Worm (Caenorhabditis elegans) whole organism, L1 larva: ENCODE measurements around the gene clec-32.
A peak's percentile ranks its signal among the peaks of the same experiment; 100 is the strongest.

Source experiments
- C04F5.9 ChIP-seq: sonication (generic microtip); optimal IDR thresholded peaks from 2 replicates; lab custom pipeline; 2016; ENCODE audit warnings: missing genetic modification characterization, missing compliant biosample characterization
- F16B12.6 ChIP-seq: fragments of 150-350 bp; optimal IDR thresholded peaks from 2 replicates; lab custom pipeline; 2014; ENCODE audit warnings: missing biosample characterization, missing genetic modification characterization
- alr-1 ChIP-seq: fragments of 200-800 bp; sonication (Bioruptor generic); optimal IDR thresholded peaks from 2 replicates; lab custom pipeline; 2018; ENCODE audit warnings: borderline replicate concordance, mild to moderate bottlenecking, missing genetic modification characterization, missing compliant biosample characterization
- aly-2 ChIP-seq: fragments of 150-350 bp; optimal IDR thresholded peaks from 2 replicates; lab custom pipeline; 2014; ENCODE audit warnings: missing biosample characterization, missing genetic modification characterization
- ceh-63 ChIP-seq: fragments of 200-800 bp; sonication (Bioruptor generic); optimal IDR thresholded peaks from 2 replicates; lab custom pipeline; 2018; ENCODE audit warnings: mild to moderate bottlenecking, missing genetic modification characterization, missing compliant biosample characterization
- ceh-8 ChIP-seq: fragments of 200-800 bp; sonication (Bioruptor generic); optimal IDR thresholded peaks from 2 replicates; lab custom pipeline; 2018; ENCODE audit warnings: mild to moderate bottlenecking, missing genetic modification characterization, moderate library complexity, missing compliant biosample characterization
- ceh-82 ChIP-seq, 3 experiments: fragments of 150-350 bp in 1 of 3; sonication (generic microtip) in 2 of 3; optimal IDR thresholded peaks; 2 replicates each; lab custom pipeline; 2014 to 2017; ENCODE audit warnings: missing biosample characterization in 3 of 3, missing genetic modification characterization in 3 of 3
- ceh-90 ChIP-seq: sonication (generic microtip); optimal IDR thresholded peaks from 2 replicates; lab custom pipeline; 2016; ENCODE audit warnings: missing genetic modification characterization, missing compliant biosample characterization
- ces-1 ChIP-seq: fragments of 150-350 bp; optimal IDR thresholded peaks from 2 replicates; lab custom pipeline; 2014; ENCODE audit warnings: missing biosample characterization, missing genetic modification reagents, missing genetic modification characterization
- dpl-1 ChIP-seq, 3 experiments: fragments of 150-350 bp in 2 of 3; sonication (generic microtip) in 1 of 3; optimal IDR thresholded peaks; 2 replicates each; lab custom pipeline; 2014 to 2017; ENCODE audit warnings: missing biosample characterization in 3 of 3, missing genetic modification characterization in 3 of 3, missing genetic modification reagents in 3 of 3
- dsc-1 ChIP-seq: sonication (generic microtip); optimal IDR thresholded peaks from 2 replicates; lab custom pipeline; 2016; ENCODE audit warnings: mild to moderate bottlenecking, missing genetic modification characterization, missing compliant biosample characterization
- efl-1 ChIP-seq, 4 experiments: fragments of 150-350 bp; optimal IDR thresholded peaks in 3 of 4; peaks in 1 of 4; 1 replicate in 1 of 4; 2 replicates in 3 of 4; lab custom pipeline; 2014; ENCODE audit warnings: missing biosample characterization in 2 of 4, missing genetic modification characterization in 2 of 4, missing genetic modification reagents in 2 of 4
- egl-13 ChIP-seq: sonication (generic microtip); optimal IDR thresholded peaks from 2 replicates; lab custom pipeline; 2016; ENCODE audit warnings: missing genotype, missing genetic modification reagents, missing genetic modification characterization, missing compliant biosample characterization
- elt-2 ChIP-seq: sonication (generic microtip); optimal IDR thresholded peaks from 2 replicates; lab custom pipeline; 2016; ENCODE audit warnings: missing genetic modification characterization, mild to moderate bottlenecking, inconsistent platforms, missing compliant biosample characterization, missing genetic modification reagents
- elt-3 ChIP-seq, 6 experiments: fragments of 150-350 bp in 1 of 6; sonication (generic microtip); optimal IDR thresholded peaks; 2 replicates each; lab custom pipeline; 2017 to 2018; ENCODE audit warnings: missing biosample characterization in 6 of 6, missing genetic modification characterization in 6 of 6, inconsistent platforms in 1 of 6
- fkh-8 ChIP-seq: sonication (generic microtip); optimal IDR thresholded peaks from 2 replicates; lab custom pipeline; 2016; ENCODE audit warnings: mild to moderate bottlenecking, missing genetic modification characterization, missing compliant biosample characterization
- hlh-4 ChIP-seq: sonication (generic microtip); optimal IDR thresholded peaks from 2 replicates; lab custom pipeline; 2016; ENCODE audit warnings: mild to moderate bottlenecking, missing genetic modification characterization, missing compliant biosample characterization
- hpl-2 ChIP-seq: fragments of 150-350 bp; optimal IDR thresholded peaks from 2 replicates; lab custom pipeline; 2014; ENCODE audit warnings: missing biosample characterization, missing genetic modification reagents, missing genetic modification characterization
- jun-1 ChIP-seq: fragments of 150-350 bp; optimal IDR thresholded peaks from 2 replicates; lab custom pipeline; 2014; ENCODE audit warnings: missing biosample characterization, missing genetic modification reagents, missing genetic modification characterization
- lin-13 ChIP-seq: fragments of 150-350 bp; optimal IDR thresholded peaks from 2 replicates; lab custom pipeline; 2014; ENCODE audit warnings: missing biosample characterization, missing genetic modification reagents, missing genetic modification characterization
- lin-14 ChIP-seq: fragments of 200-800 bp; sonication (Bioruptor generic); optimal IDR thresholded peaks from 2 replicates; lab custom pipeline; 2018; ENCODE audit warnings: mild to moderate bottlenecking, missing genetic modification characterization, moderate library complexity, missing compliant biosample characterization
- lin-35 ChIP-seq, 2 experiments: fragments of 150-350 bp; optimal IDR thresholded peaks; 2 replicates each; lab custom pipeline; 2014; ENCODE audit warnings: missing biosample characterization in 2 of 2, missing genetic modification characterization in 2 of 2, missing genetic modification reagents in 2 of 2
- lin-39 ChIP-seq: fragments of 150-350 bp; optimal IDR thresholded peaks from 2 replicates; lab custom pipeline; 2014; ENCODE audit warnings: missing biosample characterization, missing genetic modification reagents, missing genetic modification characterization
- lsy-2 ChIP-seq, 2 experiments: fragments of 150-350 bp; optimal IDR thresholded peaks; 2 replicates each; lab custom pipeline; 2014; ENCODE audit warnings: missing biosample characterization in 2 of 2, missing genetic modification characterization in 2 of 2
- mdl-1 ChIP-seq, 2 experiments: fragments of 150-350 bp; optimal IDR thresholded peaks; 2 replicates each; lab custom pipeline; 2014 to 2017; ENCODE audit warnings: missing biosample characterization in 2 of 2, missing genetic modification characterization in 2 of 2, inconsistent platforms in 1 of 2
- mef-2 ChIP-seq: fragments of 150-350 bp; optimal IDR thresholded peaks from 2 replicates; lab custom pipeline; 2014; ENCODE audit warnings: missing biosample characterization, missing genetic modification characterization
- nhr-11 ChIP-seq: fragments of 150-350 bp; optimal IDR thresholded peaks from 2 replicates; lab custom pipeline; 2014; ENCODE audit warnings: missing biosample characterization, missing genetic modification characterization
- nhr-19 ChIP-seq: fragments of 200-800 bp; sonication (Bioruptor generic); conservative IDR thresholded peaks from 2 replicates; pipeline ENCODE4 v1.3.6; 2022; ENCODE audit warnings: missing genetic modification characterization, missing compliant biosample characterization
- nhr-237 ChIP-seq: fragments of 150-350 bp; optimal IDR thresholded peaks from 2 replicates; lab custom pipeline; 2014; ENCODE audit warnings: missing biosample characterization, missing genetic modification characterization
- nhr-28 ChIP-seq: fragments of 150-350 bp; optimal IDR thresholded peaks from 2 replicates; lab custom pipeline; 2014; ENCODE audit warnings: missing biosample characterization, missing genetic modification characterization
- nhr-71 ChIP-seq: sonication (generic microtip); optimal IDR thresholded peaks from 2 replicates; lab custom pipeline; 2016; ENCODE audit warnings: mild to moderate bottlenecking, missing genetic modification characterization, moderate library complexity, missing compliant biosample characterization
- nhr-77 ChIP-seq: fragments of 150-350 bp; optimal IDR thresholded peaks from 2 replicates; lab custom pipeline; 2014; ENCODE audit warnings: missing biosample characterization, missing genetic modification characterization
- nhr-90 ChIP-seq: sonication (generic microtip); optimal IDR thresholded peaks from 2 replicates; lab custom pipeline; 2016; ENCODE audit warnings: mild to moderate bottlenecking, missing genetic modification characterization, missing compliant biosample characterization; ENCODE audit not compliant: poor library complexity
- pag-3 ChIP-seq: sonication (generic microtip); optimal IDR thresholded peaks from 2 replicates; lab custom pipeline; 2017; ENCODE audit warnings: missing genetic modification characterization, mild to moderate bottlenecking, missing compliant biosample characterization, antibody characterized with exemption, borderline replicate concordance; ENCODE audit not compliant: insufficient read depth
- pqm-1 ChIP-seq: sonication (generic microtip); optimal IDR thresholded peaks from 3 replicates; lab custom pipeline; 2017; ENCODE audit warnings: missing biosample characterization, missing genetic modification characterization
- rnt-1 ChIP-seq: sonication (generic microtip); optimal IDR thresholded peaks from 2 replicates; lab custom pipeline; 2016; ENCODE audit warnings: mild to moderate bottlenecking, missing genetic modification characterization, moderate library complexity, missing compliant biosample characterization
- swsn-7 ChIP-seq: sonication (generic microtip); optimal IDR thresholded peaks from 2 replicates; lab custom pipeline; 2016; ENCODE audit warnings: missing genetic modification characterization, missing compliant biosample characterization
- unc-130 ChIP-seq: fragments of 150-350 bp; optimal IDR thresholded peaks from 2 replicates; lab custom pipeline; 2017; ENCODE audit warnings: missing biosample characterization, missing genetic modification characterization, inconsistent platforms
- unc-30 ChIP-seq: sonication (generic microtip); optimal IDR thresholded peaks from 2 replicates; lab custom pipeline; 2017; ENCODE audit warnings: missing biosample characterization, missing genetic modification characterization
- unc-98 ChIP-seq: fragments of 200-800 bp; sonication (Bioruptor generic); IDR thresholded peaks from 2 replicates; pipeline ENCODE4 v1.3.6; 2022; ENCODE audit warnings: missing genetic modification characterization, missing compliant biosample characterization
- vab-15 ChIP-seq: sonication (generic microtip); optimal IDR thresholded peaks from 2 replicates; lab custom pipeline; 2017; ENCODE audit warnings: missing genotype, mild to moderate bottlenecking, missing genetic modification characterization, missing compliant biosample characterization
- ztf-4 ChIP-seq: fragments of 150-350 bp; optimal IDR thresholded peaks from 2 replicates; lab custom pipeline; 2014; ENCODE audit warnings: missing biosample characterization, missing genetic modification characterization

clec-32 gene

ce11 chrV:16842941-16843340 is 18.7 kb downstream of the clec-32 start, which contains the start of gene clec-25:
TSS of gene clec-25 (plus strand) at chrV:16843241.
- TF ChIP-seq ceh-63 (no peak), elt-2 (tag; lab: Kevin White, UChicago) (no peak), pag-3 (tag; lab: Kevin White, UChicago) (no peak), aly-2 (no peak), swsn-7 (tag; lab: Kevin White, UChicago) (no peak), unc-98 (GFP tag; lab: Robert Waterston, UW) (no peak), dpl-1 (GFP tag; optimal IDR thresholded peaks at IDR 0.05; lab: Kevin White, UChicago) (no peak), jun-1 (tag; lab: Kevin White, UChicago) (no peak), mdl-1 (tag; optimal IDR thresholded peaks at IDR 0.05; lab: Kevin White, UChicago) (no peak), nhr-28 (no peak), hlh-4 (tag; lab: Kevin White, UChicago) (no peak), nhr-77 (no peak), nhr-19 (GFP tag; lab: Robert Waterston, UW) (no peak), ces-1 (GFP tag; lab: Kevin White, UChicago) (no peak)
- TF ChIP-seq, all 84 proteins: peak for 0

- TF ChIP-seq fkh-8, result no peak
- no peak for TF ChIP-seq efl-1 (optimal IDR thresholded peaks at IDR 0.05; lab: Kevin White, UChicago)
- TF ChIP-seq efl-1 (GFP tag; optimal IDR thresholded peaks at IDR 0.05 in 1 of 2; lab: Kevin White, UChicago), result no peak
- TF ChIP-seq ceh-63, result no peak
- no peak for TF ChIP-seq egl-13 (tag; lab: Kevin White, UChicago)
- TF ChIP-seq ceh-82 (tag; optimal IDR thresholded peaks at IDR 0.05; lab: Kevin White, UChicago), result no peak
- TF ChIP-seq lin-35 (GFP tag; optimal IDR thresholded peaks at IDR 0.05; lab: Kevin White, UChicago), result no peak
- no peak for TF ChIP-seq unc-98 (GFP tag; lab: Robert Waterston, UW)
- no peak for TF ChIP-seq vab-15 (tag; lab: Kevin White, UChicago)
- TF ChIP-seq rnt-1 (tag; lab: Kevin White, UChicago), result no peak
- no peak for TF ChIP-seq lsy-2 (tag; optimal IDR thresholded peaks at IDR 0.05; lab: Kevin White, UChicago)
- no peak for TF ChIP-seq hpl-2
- TF ChIP-seq nhr-237, result no peak
- no peak for TF ChIP-seq unc-130 (tag; lab: Kevin White, UChicago)
- no peak for TF ChIP-seq dsc-1 (tag; lab: Kevin White, UChicago)
- no peak for TF ChIP-seq pqm-1
- TF ChIP-seq lin-14 (GFP tag; lab: Kevin White, UChicago), result no peak
- TF ChIP-seq nhr-28, result no peak
Observed at ce11 chrV:16840961-16841360, 20.7 kb downstream of the clec-32 start, which contains the start of gene clec-40. TSS of gene clec-40 (minus strand) at chrV:16841061.

ce11 chrV:16840283-16840682 is 21.3 kb downstream of the clec-32 start:
- TF ChIP-seq lsy-2 (tag; optimal IDR thresholded peaks at IDR 0.05; lab: Kevin White, UChicago) (no peak), nhr-11 (tag; lab: Kevin White, UChicago) (no peak), pag-3 (tag; lab: Kevin White, UChicago) (no peak), elt-2 (tag; lab: Kevin White, UChicago) (peak; percentile 91), ceh-90 (tag; lab: Kevin White, UChicago) (no peak), nhr-237 (no peak), hpl-2 (no peak), nhr-71 (tag; lab: Kevin White, UChicago) (no peak), jun-1 (tag; lab: Kevin White, UChicago) (peak; percentile 8), aly-2 (no peak), elt-3 (tag; optimal IDR thresholded peaks at IDR 0.05; lab: Kevin White, UChicago) (no peak), C04F5.9 (no peak), mef-2 (tag; lab: Kevin White, UChicago) (no peak), lin-35 (GFP tag; optimal IDR thresholded peaks at IDR 0.05; lab: Kevin White, UChicago) (peak in 1 of 2 experiments; percentile 14)

- TF ChIP-seq dpl-1 (GFP tag; optimal IDR thresholded peaks at IDR 0.05; lab: Kevin White, UChicago), result no peak
- no peak for TF ChIP-seq lin-13 (GFP tag; lab: Kevin White, UChicago)
- no peak for TF ChIP-seq ztf-4 (tag; lab: Kevin White, UChicago)
- TF ChIP-seq ceh-82 (tag; optimal IDR thresholded peaks at IDR 0.05; lab: Kevin White, UChicago), result no peak
- no peak for TF ChIP-seq F16B12.6 (tag; lab: Kevin White, UChicago)
- no peak for TF ChIP-seq swsn-7 (tag; lab: Kevin White, UChicago)
- no peak for TF ChIP-seq unc-130 (tag; lab: Kevin White, UChicago)
- no peak for TF ChIP-seq alr-1 (tag; lab: Kevin White, UChicago)
- no peak for TF ChIP-seq unc-30 (tag; lab: Kevin White, UChicago)
- TF ChIP-seq ceh-8 (GFP tag; lab: Kevin White, UChicago), result no peak
- no peak for TF ChIP-seq lin-39
- no peak for TF ChIP-seq nhr-19 (GFP tag; lab: Robert Waterston, UW)
- TF ChIP-seq nhr-90 (tag; lab: Kevin White, UChicago), result no peak
Observed at ce11 chrV:16838435-16838834, 23.2 kb downstream of the clec-32 start.
